ENCODE assay signal across 2 worm cellular contexts in genomic region chrV:9305116-9305515, ce11.
TF ChIP-seq lines count a peak whose summit lies in the region.

Gene F44A2.3 (plus strand): TSS chrV:9305416.

TF ChIP-seq in whole organism, L1 larva, 84 proteins besides CTCF, POLR2A, EP300 and RAD21:
- TF ChIP-seq efl-1 (optimal IDR thresholded peaks at IDR 0.05; lab: Kevin White, UChicago) (no peak), efl-1 (GFP tag; optimal IDR thresholded peaks at IDR 0.05 in 1 of 2; lab: Kevin White, UChicago) (peak in 1 of 2 experiments; percentile 29), snpc-4 (tag; optimal IDR thresholded peaks at IDR 0.05; lab: Kevin White, UChicago) (no peak), blmp-1 (tag; optimal IDR thresholded peaks at IDR 0.05; lab: Kevin White, UChicago) (peak; percentile 26)

TF ChIP-seq in whole organism, L4 larva, 104 proteins besides CTCF, POLR2A, EP300 and RAD21:
- no peak for TF ChIP-seq aly-2 (tag; optimal IDR thresholded peaks at IDR 0.05; lab: Kevin White, UChicago)
- no peak for TF ChIP-seq D1046.2 (GFP tag; IDR thresholded peaks at IDR 0.05; lab: Robert Waterston, UW)
- TF ChIP-seq pha-4 (GFP tag; IDR thresholded peaks at IDR 0.05; lab: Robert Waterston, UW), result no peak
- TF ChIP-seq pha-4 (tag; optimal IDR thresholded peaks at IDR 0.05; lab: Kevin White, UChicago), result no peak
- peak; percentile 9 for TF ChIP-seq dve-1 (tag; optimal IDR thresholded peaks at IDR 0.05; lab: Kevin White, UChicago; ENCODE audit: insufficient read depth)
